Fruit fly (Drosophila melanogaster): ENCODE results near the gene CG14687.

Gene CG14687

DNA sequence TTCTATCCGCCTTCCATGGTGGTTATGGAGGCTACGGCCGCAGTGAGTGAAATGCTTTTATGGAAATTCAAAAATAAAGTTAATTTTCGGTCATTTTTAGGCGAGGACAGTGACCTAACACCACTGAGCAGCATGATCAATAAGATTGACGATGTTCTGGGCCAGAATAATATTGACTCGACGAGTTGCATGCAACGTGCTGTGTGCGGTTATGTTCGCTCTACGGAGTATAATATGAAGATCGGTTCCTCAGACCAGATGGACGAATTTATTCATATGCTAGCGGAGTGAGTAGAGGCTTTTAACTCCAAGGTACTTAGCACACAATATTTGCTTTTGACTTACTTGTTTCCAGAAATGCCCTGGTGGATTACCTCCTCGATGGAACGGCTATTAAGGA is 12.5 kb upstream of the CG14687 start:
- TF ChIP-seq CG9948 (tag; optimal IDR thresholded peaks at IDR 0.05), result no peak
- TF ChIP-seq CG13204 (GFP tag; optimal IDR thresholded peaks at IDR 0.05), result no peak
- TF ChIP-seq Ets98B (GFP tag; IDR thresholded peaks at IDR 0.05), result no peak
- TF ChIP-seq CG10348 (GFP tag; IDR thresholded peaks at IDR 0.05), result no peak
- no peak for TF ChIP-seq CG14655 (GFP tag; optimal IDR thresholded peaks at IDR 0.05)
- no peak for TF ChIP-seq CG4496 (GFP tag; IDR thresholded peaks at IDR 0.05)
- no peak for TF ChIP-seq CG8159 (tag; optimal IDR thresholded peaks at IDR 0.05)
- TF ChIP-seq CG15710 (tag; optimal IDR thresholded peaks at IDR 0.05), result no peak
- TF ChIP-seq CG32121 (GFP tag; IDR thresholded peaks at IDR 0.05), result no peak
- TF ChIP-seq Pif1B (GFP tag; optimal IDR thresholded peaks at IDR 0.05), result no peak

- no peak for TF ChIP-seq CG9948 (tag; optimal IDR thresholded peaks at IDR 0.05)
These were observed 10.5 kb upstream of the CG14687 start, which contains the start of gene CG42633 for dm6 chr3R:10782167-10782566. CG42633 (minus strand) TSS chr3R:10782267.

dm6 chr3R:10784058-10784499 is 8.6 kb upstream of the CG14687 start, which contains the start of the genes mRpL37 and Rbp1:
mRpL37 (minus strand) TSS chr3R:10784092.
Rbp1 (plus strand) TSS chr3R:10784383.
- TF ChIP-seq Pif1A (GFP tag; optimal IDR thresholded peaks at IDR 0.05), result no peak
- no peak for TF ChIP-seq rn (GFP tag; IDR thresholded peaks at IDR 0.05)
- TF ChIP-seq EcR (GFP tag; optimal IDR thresholded peaks at IDR 0.05), result no peak
- no peak for TF ChIP-seq CG10348 (GFP tag; IDR thresholded peaks at IDR 0.05)
- TF ChIP-seq gl (tag; optimal IDR thresholded peaks at IDR 0.05), result no peak
- TF ChIP-seq CG32121 (GFP tag; IDR thresholded peaks at IDR 0.05), result no peak; the same call in 1 of the 2 replicates
- peak; percentile 55 for TF ChIP-seq CG9948 (tag; optimal IDR thresholded peaks at IDR 0.05)
- TF ChIP-seq CG13204 (GFP tag; optimal IDR thresholded peaks at IDR 0.05), result no peak
- TF ChIP-seq Snoo (tag; optimal IDR thresholded peaks at IDR 0.05), result peak; percentile 46
- no peak for TF ChIP-seq CG14655 (GFP tag; optimal IDR thresholded peaks at IDR 0.05)
- TF ChIP-seq CG8301 (tag; optimal IDR thresholded peaks at IDR 0.05), result no peak
- no peak for TF ChIP-seq CG12605 (GFP tag; IDR thresholded peaks at IDR 0.05)
- peak; percentile 59 for TF ChIP-seq CG17806 (tag; optimal IDR thresholded peaks at IDR 0.05)
- TF ChIP-seq CG4496 (GFP tag; IDR thresholded peaks at IDR 0.05), result peak; percentile 77
- no peak for TF ChIP-seq CG34367 (tag; optimal IDR thresholded peaks at IDR 0.05)
- TF ChIP-seq CG15710 (tag; optimal IDR thresholded peaks at IDR 0.05), result peak; percentile 73
- TF ChIP-seq fd96Ca (GFP tag; IDR thresholded peaks at IDR 0.05), result no peak
- peak; percentile 70 for TF ChIP-seq CG8159 (tag; optimal IDR thresholded peaks at IDR 0.05)
- no peak for TF ChIP-seq Pif1B (GFP tag; optimal IDR thresholded peaks at IDR 0.05)
- no peak for TF ChIP-seq Ets98B (GFP tag; IDR thresholded peaks at IDR 0.05)

DNA sequence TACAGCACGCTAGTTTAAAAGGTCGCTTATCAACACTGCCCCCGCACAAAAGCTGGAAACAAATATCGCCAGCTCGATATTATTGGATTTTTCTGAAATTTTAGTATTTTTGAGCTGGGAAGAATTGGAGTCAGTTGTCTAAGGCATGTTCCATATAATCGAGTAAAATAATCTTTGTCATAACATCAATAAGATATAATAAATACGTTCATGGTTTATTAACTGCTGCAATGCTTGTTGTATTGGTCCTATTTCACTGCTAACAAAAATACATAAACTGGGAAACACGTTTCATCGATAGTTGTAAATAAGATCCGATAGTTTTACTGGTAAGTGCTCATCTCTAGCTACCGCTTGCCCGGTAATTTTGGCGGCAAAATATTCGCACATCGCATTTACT is 4.5 kb upstream of the CG14687 start, which contains the start of the genes Art1 and Mcm5:
Art1 (minus strand) TSS at position 41 of the 400 bp plus-strand sequence.
Mcm5 (plus strand) TSS at position 339 of the 400 bp plus-strand sequence.
- TF ChIP-seq CG15710 (tag; optimal IDR thresholded peaks at IDR 0.05) (no peak), CG32121 (GFP tag; IDR thresholded peaks at IDR 0.05) (no peak), Ets98B (GFP tag; IDR thresholded peaks at IDR 0.05) (no peak), Snoo (tag; optimal IDR thresholded peaks at IDR 0.05) (no peak), CG13204 (GFP tag; optimal IDR thresholded peaks at IDR 0.05) (no peak), CG8159 (tag; optimal IDR thresholded peaks at IDR 0.05) (no peak), Pif1A (GFP tag; optimal IDR thresholded peaks at IDR 0.05) (no peak), gl (tag; optimal IDR thresholded peaks at IDR 0.05) (no peak), CG9948 (tag; optimal IDR thresholded peaks at IDR 0.05) (no peak), CG10348 (GFP tag; IDR thresholded peaks at IDR 0.05) (no peak), rn (GFP tag; IDR thresholded peaks at IDR 0.05) (no peak), EcR (GFP tag; optimal IDR thresholded peaks at IDR 0.05) (no peak), CG12605 (GFP tag; IDR thresholded peaks at IDR 0.05) (no peak)

- TF ChIP-seq Snoo (tag; optimal IDR thresholded peaks at IDR 0.05) (no peak), CG9948 (tag; optimal IDR thresholded peaks at IDR 0.05) (no peak), CG15710 (tag; optimal IDR thresholded peaks at IDR 0.05) (no peak), CG10348 (GFP tag; IDR thresholded peaks at IDR 0.05) (no peak), CG8159 (tag; optimal IDR thresholded peaks at IDR 0.05) (no peak), CG8301 (tag; optimal IDR thresholded peaks at IDR 0.05) (no peak), EcR (GFP tag; optimal IDR thresholded peaks at IDR 0.05) (no peak), fd96Ca (GFP tag; IDR thresholded peaks at IDR 0.05) (no peak), CG32121 (GFP tag; IDR thresholded peaks at IDR 0.05) (no peak)
These were observed 11.2 kb downstream of the CG14687 start, which contains the start of gene CG14692 for dm6 chr3R:10803855-10804254. CG14692 (minus strand) TSS chr3R:10803955.

DNA sequence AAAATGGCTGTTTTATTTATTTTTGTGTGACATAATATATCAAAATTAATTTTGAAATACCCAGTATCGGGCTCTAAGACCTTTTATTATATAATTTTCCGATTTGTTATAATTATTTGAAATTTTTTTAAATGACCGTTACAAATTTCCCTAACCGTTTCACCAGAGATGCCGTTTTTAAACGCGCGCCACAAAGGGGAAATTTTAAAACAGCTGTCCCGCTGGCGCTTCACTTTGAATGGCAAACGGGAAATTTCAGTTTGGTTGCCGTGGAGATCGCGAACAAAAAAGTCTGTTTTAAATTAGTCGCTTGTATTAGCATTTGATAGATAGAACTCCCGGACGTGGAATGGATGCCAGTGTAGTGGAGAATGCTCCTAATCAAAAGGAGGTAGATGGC is 22.3 kb downstream of the CG14687 start, which contains the start of the genes CG14693 and TTLL15:
CG14693 (minus strand) TSS at position 16 of the 400 bp plus-strand sequence.
TTLL15 (plus strand) TSS at position 257 of the 400 bp plus-strand sequence.
- TF ChIP-seq D1 (tag; optimal IDR thresholded peaks at IDR 0.05) (peak; percentile 27), CG34367 (tag; optimal IDR thresholded peaks at IDR 0.05) (no peak), CG32121 (GFP tag; IDR thresholded peaks at IDR 0.05) (no peak)
